Fruit fly (Drosophila melanogaster): ENCODE data around the gene Alg10.

Gene Alg10

dm6 chr3L:11118627-11119395 lies 46.0 kb upstream of the Alg10 start (continued):
- TF ChIP-seq CG31365 (tag; optimal IDR thresholded peaks at IDR 0.05) (peak; percentile 77), CG10462 (GFP tag; optimal IDR thresholded peaks at IDR 0.05) (no peak), CG13296 (GFP tag; optimal IDR thresholded peaks at IDR 0.05) (peak; percentile 83), en (GFP tag; optimal IDR thresholded peaks at IDR 0.05) (peak; percentile 47), Hmx (GFP tag; optimal IDR thresholded peaks at IDR 0.05) (no peak), crp (GFP tag; optimal IDR thresholded peaks at IDR 0.05) (peak in 1 of 2 experiments; percentile 32), CG15514 (GFP tag; optimal IDR thresholded peaks at IDR 0.05) (peak; percentile 73), Blimp-1 (GFP tag; optimal IDR thresholded peaks at IDR 0.05) (peak; percentile 55), Six4 (GFP tag; optimal IDR thresholded peaks at IDR 0.05) (no peak), sens (GFP tag) (peak; percentile 87), CG30431 (GFP tag; optimal IDR thresholded peaks at IDR 0.05) (no peak), hkb (optimal IDR thresholded peaks at IDR 0.05) (no peak), hkb (GFP tag; IDR thresholded peaks at IDR 0.05) (peak; percentile 85), NC2β (GFP tag; optimal IDR thresholded peaks at IDR 0.05) (peak; percentile 81), tap (tag; optimal IDR thresholded peaks at IDR 0.05) (peak; percentile 66), CG31388 (GFP tag; optimal IDR thresholded peaks at IDR 0.05) (peak; percentile 5), CG1233 (GFP tag; optimal IDR thresholded peaks at IDR 0.05) (peak; percentile 91), CG7786 (GFP tag; optimal IDR thresholded peaks at IDR 0.05) (peak; percentile 59), hbn (GFP tag; IDR thresholded peaks at IDR 0.05; ENCODE audit: partially characterized antibody) (0 out of 2 replicates have a peak, but pooled peaks have one; percentile 35), Drgx (GFP tag; IDR thresholded peaks at IDR 0.05) (peak; percentile 53; the same call in 1 of the 2 replicates), CG9609 (GFP tag; optimal IDR thresholded peaks at IDR 0.05) (peak; percentile 16), tll (GFP tag; optimal IDR thresholded peaks at IDR 0.05) (peak in 1 of 2 experiments; percentile 56), CG10274 (GFP tag; optimal IDR thresholded peaks at IDR 0.05) (peak; percentile 12), CG16813 (GFP tag; IDR thresholded peaks at IDR 0.05; ENCODE audit: partially characterized antibody) (no peak), Ptx1 (GFP tag; IDR thresholded peaks at IDR 0.05) (no peak), kay (GFP tag; optimal IDR thresholded peaks at IDR 0.05) (peak; percentile 5), fd102C (GFP tag; optimal IDR thresholded peaks at IDR 0.05) (peak; percentile 88), Dip2 (GFP tag; IDR thresholded peaks at IDR 0.05) (no peak), tup (GFP tag; optimal IDR thresholded peaks at IDR 0.05) (peak; percentile 31), btn (GFP tag; optimal IDR thresholded peaks at IDR 0.05) (peak; percentile 25), CG4360 (GFP tag; IDR thresholded peaks at IDR 0.05) (peak; percentile 96), CG12155 (GFP tag; optimal IDR thresholded peaks at IDR 0.05) (peak; percentile 61), CG31441 (GFP tag; IDR thresholded peaks at IDR 0.05) (peak; percentile 25), CG10147 (GFP tag; optimal IDR thresholded peaks at IDR 0.05) (peak; percentile 69), CG12391 (tag; optimal IDR thresholded peaks at IDR 0.05) (peak; percentile 29), CG8388 (GFP tag; optimal IDR thresholded peaks at IDR 0.05) (peak; percentile 20), tin (GFP tag; optimal IDR thresholded peaks at IDR 0.05) (no peak), Dref (GFP tag; IDR thresholded peaks at IDR 0.05) (no peak), br (optimal IDR thresholded peaks at IDR 0.05) (no peak), CG1647 (GFP tag; optimal IDR thresholded peaks at IDR 0.05) (peak; percentile 47), Bteb2 (GFP tag; optimal IDR thresholded peaks at IDR 0.05) (peak; percentile 41), Meics (GFP tag; optimal IDR thresholded peaks at IDR 0.05) (peak; percentile 74), sob (GFP tag; IDR thresholded peaks at IDR 0.05) (peak; percentile 74), Ets65A (GFP tag) (no peak), CG2712 (tag; optimal IDR thresholded peaks at IDR 0.05) (peak; percentile 35), az2 (GFP tag; optimal IDR thresholded peaks at IDR 0.05) (peak; percentile 18), CkIIα-i1 (GFP tag; IDR thresholded peaks at IDR 0.05) (no peak), grn (GFP tag; optimal IDR thresholded peaks at IDR 0.05) (peak; percentile 73), sc (optimal IDR thresholded peaks at IDR 0.05) (no peak), sc (GFP tag; optimal IDR thresholded peaks at IDR 0.05) (peak; percentile 73)

Measured in whole organism, embryonic.